Worm (Caenorhabditis elegans) whole organism, late embryonic: Measurements from ENCODE around the gene fipp-1.

Experiments
- C08G9.2 ChIP-seq: sonication (generic microtip); optimal IDR thresholded peaks from 2 replicates; lab custom pipeline; 2016; ENCODE audit warnings: mild to moderate bottlenecking, missing genetic modification characterization, moderate library complexity, missing compliant biosample characterization
- K02D7.2 ChIP-seq: sonication (generic microtip); optimal IDR thresholded peaks from 2 replicates; lab custom pipeline; 2017; ENCODE audit warnings: mild to moderate bottlenecking, missing genetic modification characterization, missing compliant biosample characterization
- T23F11.4 ChIP-seq: fragments of 200-800 bp; sonication (Bioruptor generic); optimal IDR thresholded peaks from 2 replicates; lab custom pipeline; 2018; ENCODE audit warnings: mild to moderate bottlenecking, missing genetic modification characterization, missing compliant biosample characterization
- ahr-1 ChIP-seq: sonication (generic microtip); optimal IDR thresholded peaks from 2 replicates; lab custom pipeline; 2016; ENCODE audit warnings: missing genetic modification characterization, missing compliant biosample characterization
- ama-1 ChIP-seq: fragments of 150-350 bp; optimal IDR thresholded peaks from 2 replicates; lab custom pipeline; 2014
- ceh-18 ChIP-seq: sonication (generic microtip); optimal IDR thresholded peaks from 2 replicates; lab custom pipeline; 2016; ENCODE audit warnings: missing genetic modification characterization, missing compliant biosample characterization
- ceh-24 ChIP-seq: sonication (generic microtip); optimal IDR thresholded peaks from 2 replicates; lab custom pipeline; 2016; ENCODE audit warnings: mild to moderate bottlenecking, missing genetic modification characterization, missing compliant biosample characterization
- ceh-34 ChIP-seq: sonication (generic microtip); optimal IDR thresholded peaks from 2 replicates; lab custom pipeline; 2016; ENCODE audit warnings: mild to moderate bottlenecking, missing genetic modification characterization, missing compliant biosample characterization
- ceh-45 ChIP-seq: fragments of 200-800 bp; sonication (Bioruptor generic); IDR thresholded peaks from 2 replicates; pipeline ENCODE4 v1.3.6; 2022; ENCODE audit warnings: missing genetic modification reagents, missing genetic modification characterization, missing compliant biosample characterization
- ceh-6 ChIP-seq: fragments of 200-800 bp; sonication (Bioruptor generic); optimal IDR thresholded peaks from 2 replicates; lab custom pipeline; 2018; ENCODE audit warnings: mild to moderate bottlenecking, missing genetic modification characterization, missing compliant biosample characterization
- che-1 ChIP-seq: sonication (generic microtip); optimal IDR thresholded peaks from 2 replicates; lab custom pipeline; 2016; ENCODE audit warnings: mild to moderate bottlenecking, missing genetic modification characterization, missing compliant biosample characterization
- dve-1 ChIP-seq: sonication (generic microtip); optimal IDR thresholded peaks from 2 replicates; lab custom pipeline; 2017; ENCODE audit warnings: antibody characterized with exemption, mild to moderate bottlenecking, missing genetic modification characterization, missing compliant biosample characterization
- elt-2 ChIP-seq: sonication (generic microtip); optimal IDR thresholded peaks from 2 replicates; lab custom pipeline; 2016; ENCODE audit warnings: missing genetic modification reagents, missing genetic modification characterization, missing compliant biosample characterization
- eyg-1 ChIP-seq: sonication (generic microtip); optimal IDR thresholded peaks from 2 replicates; lab custom pipeline; 2016; ENCODE audit warnings: missing genotype, missing genetic modification characterization, missing compliant biosample characterization
- fax-1 ChIP-seq: sonication (generic microtip); optimal IDR thresholded peaks from 2 replicates; lab custom pipeline; 2016; ENCODE audit warnings: missing genotype, missing genetic modification characterization, missing compliant biosample characterization
- fkh-6 ChIP-seq: sonication (generic microtip); optimal IDR thresholded peaks from 2 replicates; lab custom pipeline; 2016; ENCODE audit warnings: missing genetic modification characterization, missing compliant biosample characterization
- gmeb-2 ChIP-seq: sonication (generic microtip); optimal IDR thresholded peaks from 2 replicates; lab custom pipeline; 2016; ENCODE audit warnings: missing genetic modification characterization, inconsistent platforms, missing compliant biosample characterization
- hlh-15 ChIP-seq: sonication (generic microtip); optimal IDR thresholded peaks from 2 replicates; lab custom pipeline; 2016; ENCODE audit warnings: missing genetic modification characterization, missing compliant biosample characterization
- hlh-6 ChIP-seq: sonication (generic microtip); optimal IDR thresholded peaks from 2 replicates; lab custom pipeline; 2016; ENCODE audit warnings: missing genotype, missing genetic modification characterization, missing compliant biosample characterization
- lim-6 ChIP-seq: sonication (generic microtip); optimal IDR thresholded peaks from 2 replicates; lab custom pipeline; 2016; ENCODE audit warnings: missing genetic modification characterization, missing compliant biosample characterization
- lin-11 ChIP-seq: fragments of 200-800 bp; sonication (Bioruptor generic); optimal IDR thresholded peaks from 2 replicates; lab custom pipeline; 2018; ENCODE audit warnings: mild to moderate bottlenecking, missing genetic modification characterization, missing compliant biosample characterization
- madf-2 ChIP-seq: sonication (generic microtip); optimal IDR thresholded peaks from 2 replicates; lab custom pipeline; 2017; ENCODE audit warnings: missing genetic modification characterization, missing compliant biosample characterization
- mec-3 ChIP-seq: sonication (generic microtip); optimal IDR thresholded peaks from 2 replicates; lab custom pipeline; 2016; ENCODE audit warnings: borderline replicate concordance, missing genetic modification characterization, missing compliant biosample characterization
- npax-4 ChIP-seq: sonication (generic microtip); optimal IDR thresholded peaks from 2 replicates; lab custom pipeline; 2016; ENCODE audit warnings: missing genetic modification characterization, missing compliant biosample characterization
- pqm-1 ChIP-seq: sonication (generic microtip); optimal IDR thresholded peaks from 2 replicates; lab custom pipeline; 2016; ENCODE audit warnings: missing genetic modification characterization, missing compliant biosample characterization
- ref-2 ChIP-seq: sonication (generic microtip); optimal IDR thresholded peaks from 2 replicates; lab custom pipeline; 2016; ENCODE audit warnings: missing genetic modification characterization, missing compliant biosample characterization
- rnt-1 ChIP-seq: sonication (generic microtip); optimal IDR thresholded peaks from 2 replicates; lab custom pipeline; 2016; ENCODE audit warnings: missing genetic modification characterization, missing compliant biosample characterization
- sdc-2 ChIP-seq: sonication (generic microtip); optimal IDR thresholded peaks from 2 replicates; lab custom pipeline; 2016; ENCODE audit warnings: missing genotype, missing genetic modification characterization, missing compliant biosample characterization
- sox-4 ChIP-seq: sonication (generic microtip); optimal IDR thresholded peaks from 2 replicates; lab custom pipeline; 2017; ENCODE audit warnings: mild to moderate bottlenecking, missing genetic modification characterization, inconsistent platforms, missing compliant biosample characterization
- syd-9 ChIP-seq: sonication (generic microtip); optimal IDR thresholded peaks from 2 replicates; lab custom pipeline; 2016; ENCODE audit warnings: mild to moderate bottlenecking, missing genetic modification characterization, moderate library complexity, missing compliant biosample characterization
- tbx-2 ChIP-seq: sonication (generic microtip); optimal IDR thresholded peaks from 2 replicates; lab custom pipeline; 2016; ENCODE audit warnings: missing genetic modification characterization, missing compliant biosample characterization
- tbx-7 ChIP-seq: sonication (generic microtip); optimal IDR thresholded peaks from 2 replicates; lab custom pipeline; 2016; ENCODE audit warnings: missing genotype, missing genetic modification characterization, missing compliant biosample characterization
- ttx-3 ChIP-seq: sonication (generic microtip); optimal IDR thresholded peaks from 2 replicates; lab custom pipeline; 2016; ENCODE audit warnings: missing genetic modification reagents, missing genetic modification characterization, missing compliant biosample characterization
- unc-42 ChIP-seq: sonication (generic microtip); optimal IDR thresholded peaks from 2 replicates; lab custom pipeline; 2016; ENCODE audit warnings: missing genotype, missing genetic modification characterization, missing compliant biosample characterization
- unc-55 ChIP-seq: sonication (generic microtip); optimal IDR thresholded peaks from 2 replicates; lab custom pipeline; 2017; ENCODE audit warnings: missing biosample characterization, missing genetic modification reagents, missing genetic modification characterization
- zip-5 ChIP-seq: sonication (generic microtip); optimal IDR thresholded peaks from 2 replicates; lab custom pipeline; 2016; ENCODE audit warnings: missing genetic modification characterization, missing compliant biosample characterization
- ztf-16 ChIP-seq: sonication (generic microtip); optimal IDR thresholded peaks from 2 replicates; lab custom pipeline; 2017; ENCODE audit warnings: missing genetic modification characterization, missing compliant biosample characterization

The fipp-1 gene

ce11 chrV:4387402-4387801 lies 15.8 kb downstream of the fipp-1 start, which contains the start of gene F13A2.9:
Gene F13A2.9 (minus strand): TSS chrV:4387502.
- TF ChIP-seq unc-55 (no peak), hlh-6 (tag; lab: Kevin White, UChicago) (no peak), ahr-1 (tag; lab: Kevin White, UChicago) (no peak), elt-2 (tag; lab: Kevin White, UChicago) (no peak), pqm-1 (tag; lab: Kevin White, UChicago) (no peak), K02D7.2 (no peak), mec-3 (tag; lab: Kevin White, UChicago) (no peak), C08G9.2 (tag; lab: Kevin White, UChicago) (no peak), ceh-24 (tag; lab: Kevin White, UChicago) (no peak), ceh-45 (GFP tag; lab: Robert Waterston, UW) (no peak), gmeb-2 (tag; lab: Kevin White, UChicago) (no peak), tbx-7 (tag; lab: Kevin White, UChicago) (no peak), lin-11 (tag; lab: Kevin White, UChicago) (no peak), ref-2 (tag; lab: Kevin White, UChicago) (no peak), ceh-6 (GFP tag; lab: Kevin White, UChicago) (no peak), ceh-34 (tag; lab: Kevin White, UChicago) (no peak), ttx-3 (tag; lab: Kevin White, UChicago) (no peak), ceh-18 (no peak), eyg-1 (no peak)

- no peak for TF ChIP-seq tbx-7 (tag; lab: Kevin White, UChicago)
- no peak for TF ChIP-seq ceh-45 (GFP tag; lab: Robert Waterston, UW)
- no peak for TF ChIP-seq sdc-2
- no peak for TF ChIP-seq madf-2 (tag; lab: Kevin White, UChicago)
- no peak for TF ChIP-seq npax-4 (tag; lab: Kevin White, UChicago)
Measured at ce11 chrV:4387916-4388315, 16.3 kb downstream of the fipp-1 start.

ce11 chrV:4396257-4396656 lies 24.6 kb downstream of the fipp-1 start, which contains the start of gene F13A2.3:
Gene F13A2.3 (minus strand): TSS chrV:4396357.
- TF ChIP-seq sox-4 (tag; lab: Kevin White, UChicago) (no peak), ceh-34 (tag; lab: Kevin White, UChicago) (no peak), rnt-1 (tag; lab: Kevin White, UChicago) (no peak), unc-42 (tag; lab: Kevin White, UChicago) (no peak), eyg-1 (no peak), ceh-6 (GFP tag; lab: Kevin White, UChicago) (no peak), fax-1 (no peak), zip-5 (no peak), syd-9 (no peak), C08G9.2 (tag; lab: Kevin White, UChicago) (no peak), T23F11.4 (GFP tag; lab: Kevin White, UChicago) (no peak), madf-2 (tag; lab: Kevin White, UChicago) (no peak), mec-3 (tag; lab: Kevin White, UChicago) (no peak), hlh-15 (tag; lab: Kevin White, UChicago) (no peak), tbx-2 (tag; lab: Kevin White, UChicago) (no peak)
- TF ChIP-seq, all 69 proteins: peak for 0

- TF ChIP-seq dve-1 (tag; lab: Kevin White, UChicago) (no peak), ceh-18 (no peak), ceh-45 (GFP tag; lab: Robert Waterston, UW) (no peak)
Measured at ce11 chrV:4398127-4398526, 26.5 kb downstream of the fipp-1 start.

- TF ChIP-seq dve-1 (tag; lab: Kevin White, UChicago) (no peak), C08G9.2 (tag; lab: Kevin White, UChicago) (no peak), ttx-3 (tag; lab: Kevin White, UChicago) (no peak), ref-2 (tag; lab: Kevin White, UChicago) (no peak), che-1 (tag; lab: Kevin White, UChicago) (no peak), ztf-16 (no peak), sox-4 (tag; lab: Kevin White, UChicago) (no peak), fkh-6 (tag; lab: Kevin White, UChicago) (no peak), rnt-1 (tag; lab: Kevin White, UChicago) (no peak), lim-6 (no peak), ama-1 (lab: Kevin White, UChicago) (no peak)
Measured at ce11 chrV:4398884-4399283, 27.3 kb downstream of the fipp-1 start.
